Worm (Caenorhabditis elegans) whole organism, mixed stage, embryonic: ENCODE data around the gene Y59A8B.24.

Experiments used
- M03D4.4 ChIP-seq: sonication (generic microtip); optimal IDR thresholded peaks from 2 replicates; lab custom pipeline; 2017; ENCODE audit warnings: mild to moderate bottlenecking, missing genetic modification characterization, missing compliant biosample characterization
- bed-3 ChIP-seq: fragments of 200-800 bp; sonication (Bioruptor generic); optimal IDR thresholded peaks from 3 replicates; lab custom pipeline; 2018; ENCODE audit warnings: mild to moderate bottlenecking, missing genetic modification characterization, moderate library complexity, missing compliant biosample characterization
- ceh-83 ChIP-seq: fragments of 200-800 bp; sonication (Bioruptor generic); optimal IDR thresholded peaks from 2 replicates; lab custom pipeline; 2018; ENCODE audit warnings: mild to moderate bottlenecking, missing genetic modification characterization, missing compliant biosample characterization
- cnd-1 ChIP-seq: fragments of 200-800 bp; sonication (Bioruptor generic); optimal IDR thresholded peaks from 2 replicates; lab custom pipeline; 2018; ENCODE audit warnings: mild to moderate bottlenecking, missing genetic modification characterization, missing compliant biosample characterization
- drap-1 ChIP-seq: fragments of 200-800 bp; sonication (Bioruptor generic); optimal IDR thresholded peaks from 3 replicates; lab custom pipeline; 2018; ENCODE audit warnings: mild to moderate bottlenecking, missing genetic modification characterization, missing compliant biosample characterization
- elt-1 ChIP-seq: sonication (generic microtip); optimal IDR thresholded peaks from 2 replicates; lab custom pipeline; 2017; ENCODE audit warnings: missing genetic modification characterization, mild to moderate bottlenecking, missing compliant biosample characterization, antibody characterized with exemption, moderate library complexity, borderline replicate concordance; ENCODE audit not compliant: insufficient read depth
- flh-1 ChIP-seq: fragments of 200-800 bp; sonication (Bioruptor generic); optimal IDR thresholded peaks from 2 replicates; lab custom pipeline; 2018; ENCODE audit warnings: mild to moderate bottlenecking, missing genetic modification characterization, moderate library complexity, missing compliant biosample characterization
- hlh-1 ChIP-seq: fragments of 150-350 bp; optimal IDR thresholded peaks from 2 replicates; lab custom pipeline; 2014; ENCODE audit warnings: missing biosample characterization, missing genetic modification reagents, missing genetic modification characterization
- lin-13 ChIP-seq: fragments of 150-350 bp; optimal IDR thresholded peaks from 2 replicates; lab custom pipeline; 2014; ENCODE audit warnings: missing biosample characterization, missing genetic modification characterization
- lsy-2 ChIP-seq: fragments of 150-350 bp; optimal IDR thresholded peaks from 2 replicates; lab custom pipeline; 2014; ENCODE audit warnings: missing biosample characterization, missing genetic modification characterization
- mab-5 ChIP-seq: fragments of 150-350 bp; optimal IDR thresholded peaks from 2 replicates; lab custom pipeline; 2014; ENCODE audit warnings: missing biosample characterization, missing genetic modification characterization
- mls-2 ChIP-seq: sonication (generic microtip); optimal IDR thresholded peaks from 2 replicates; lab custom pipeline; 2016; ENCODE audit warnings: mild to moderate bottlenecking, missing genetic modification characterization, moderate library complexity, missing compliant biosample characterization
- nhr-12 ChIP-seq: fragments of 150-350 bp; optimal IDR thresholded peaks from 2 replicates; lab custom pipeline; 2014; ENCODE audit warnings: missing biosample characterization, missing genetic modification characterization
- nhr-237 ChIP-seq: fragments of 150-350 bp; optimal IDR thresholded peaks from 2 replicates; lab custom pipeline; 2014; ENCODE audit warnings: missing biosample characterization, missing genetic modification characterization
- nhr-28 ChIP-seq: fragments of 150-350 bp; optimal IDR thresholded peaks from 2 replicates; lab custom pipeline; 2014; ENCODE audit warnings: missing biosample characterization, missing genetic modification characterization
- nhr-76 ChIP-seq: sonication (generic microtip); optimal IDR thresholded peaks from 2 replicates; lab custom pipeline; 2017; ENCODE audit warnings: missing biosample characterization, missing genetic modification characterization
- pha-4 ChIP-seq: fragments of 150-350 bp; optimal IDR thresholded peaks from 2 replicates; lab custom pipeline; 2018; ENCODE audit warnings: missing biosample characterization, missing genetic modification reagents, missing genetic modification characterization
- sem-2 ChIP-seq: fragments of 200-800 bp; sonication (Bioruptor generic); optimal IDR thresholded peaks from 2 replicates; lab custom pipeline; 2018; ENCODE audit warnings: mild to moderate bottlenecking, missing genetic modification characterization, missing compliant biosample characterization
- sptf-1 ChIP-seq: sonication (generic microtip); optimal IDR thresholded peaks from 2 replicates; lab custom pipeline; 2017; ENCODE audit warnings: mild to moderate bottlenecking, missing genetic modification characterization, moderate library complexity, missing compliant biosample characterization
- unc-39 ChIP-seq: fragments of 150-350 bp; optimal IDR thresholded peaks from 2 replicates; lab custom pipeline; 2014; ENCODE audit warnings: missing biosample characterization, missing genetic modification characterization
- unc-62 ChIP-seq: fragments of 150-350 bp; optimal IDR thresholded peaks from 2 replicates; lab custom pipeline; 2014; ENCODE audit warnings: missing biosample characterization, missing genetic modification reagents, missing genetic modification characterization
- zip-8 ChIP-seq: fragments of 150-350 bp; optimal IDR thresholded peaks from 2 replicates; lab custom pipeline; 2014; ENCODE audit warnings: missing biosample characterization, missing genetic modification characterization

Gene Y59A8B.24

DNA sequence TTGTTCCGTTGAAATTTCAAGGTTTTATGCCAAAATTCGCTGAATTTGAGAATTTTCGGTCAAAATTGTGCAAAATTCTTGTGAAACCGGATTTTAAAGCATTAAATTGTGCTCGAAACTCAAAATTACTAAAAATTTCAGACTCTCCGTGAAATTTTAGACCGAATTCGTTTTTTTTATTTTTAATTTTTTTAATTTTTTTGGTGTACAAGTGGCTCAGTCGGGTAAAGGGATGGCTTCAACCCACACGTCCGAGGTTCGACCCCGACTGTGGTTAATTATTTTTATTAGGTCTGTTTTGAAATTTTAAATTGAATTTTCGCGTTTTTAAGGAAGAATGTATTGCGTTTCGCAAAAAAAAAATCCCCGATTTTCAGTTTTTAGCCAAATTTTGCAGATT is 12.8 kb upstream of the Y59A8B.24 start:
- no peak for TF ChIP-seq nhr-76 (tag; lab: Kevin White, UChicago)
- TF ChIP-seq nhr-237 (tag; lab: Kevin White, UChicago), result no peak
- no peak for TF ChIP-seq nhr-12 (tag; lab: Kevin White, UChicago)
- TF ChIP-seq drap-1 (GFP tag; lab: Kevin White, UChicago), result no peak
- TF ChIP-seq, all 35 proteins: peak for 0

ce11 chrV:17943877-17944472 is 7.8 kb upstream of the Y59A8B.24 start:
- TF ChIP-seq zip-8 (no peak), drap-1 (GFP tag; lab: Kevin White, UChicago) (peak; percentile 53), ceh-83 (GFP tag; lab: Kevin White, UChicago) (no peak), hlh-1 (tag; lab: Kevin White, UChicago) (no peak), sptf-1 (no peak)

- TF ChIP-seq pha-4 (tag; lab: Kevin White, UChicago) (no peak), lsy-2 (tag; lab: Kevin White, UChicago) (no peak), sem-2 (GFP tag; lab: Kevin White, UChicago) (no peak), nhr-237 (tag; lab: Kevin White, UChicago) (no peak), unc-39 (tag; lab: Kevin White, UChicago) (no peak), lin-13 (tag; lab: Kevin White, UChicago) (no peak), unc-62 (GFP tag; lab: Kevin White, UChicago) (no peak), M03D4.4 (no peak), bed-3 (GFP tag; lab: Kevin White, UChicago) (no peak), nhr-28 (tag; lab: Kevin White, UChicago) (no peak), elt-1 (no peak)
- TF ChIP-seq, all 35 proteins: peak for 0
These were observed 6.8 kb upstream of the Y59A8B.24 start for ce11 chrV:17944849-17945452.

ce11 chrV:17945460-17945859 is 6.3 kb upstream of the Y59A8B.24 start:
- TF ChIP-seq pha-4 (tag; lab: Kevin White, UChicago) (no peak), nhr-12 (tag; lab: Kevin White, UChicago) (no peak), nhr-76 (tag; lab: Kevin White, UChicago) (no peak), ceh-83 (GFP tag; lab: Kevin White, UChicago) (no peak), mls-2 (tag; lab: Kevin White, UChicago) (no peak), hlh-1 (tag; lab: Kevin White, UChicago) (no peak), elt-1 (no peak), lsy-2 (tag; lab: Kevin White, UChicago) (no peak), flh-1 (no peak), zip-8 (no peak), sem-2 (GFP tag; lab: Kevin White, UChicago) (no peak), mab-5 (tag; lab: Kevin White, UChicago) (no peak), sptf-1 (no peak), cnd-1 (tag; lab: Kevin White, UChicago) (no peak)

- no peak for TF ChIP-seq nhr-12 (tag; lab: Kevin White, UChicago)
- TF ChIP-seq sptf-1, result no peak
- TF ChIP-seq bed-3 (GFP tag; lab: Kevin White, UChicago), result no peak
These were observed 4.5 kb upstream of the Y59A8B.24 start for ce11 chrV:17947266-17947665.

- TF ChIP-seq mls-2 (tag; lab: Kevin White, UChicago) (no peak), ceh-83 (GFP tag; lab: Kevin White, UChicago) (no peak)
These were observed 3.6 kb upstream of the Y59A8B.24 start for ce11 chrV:17948036-17948691.

DNA sequence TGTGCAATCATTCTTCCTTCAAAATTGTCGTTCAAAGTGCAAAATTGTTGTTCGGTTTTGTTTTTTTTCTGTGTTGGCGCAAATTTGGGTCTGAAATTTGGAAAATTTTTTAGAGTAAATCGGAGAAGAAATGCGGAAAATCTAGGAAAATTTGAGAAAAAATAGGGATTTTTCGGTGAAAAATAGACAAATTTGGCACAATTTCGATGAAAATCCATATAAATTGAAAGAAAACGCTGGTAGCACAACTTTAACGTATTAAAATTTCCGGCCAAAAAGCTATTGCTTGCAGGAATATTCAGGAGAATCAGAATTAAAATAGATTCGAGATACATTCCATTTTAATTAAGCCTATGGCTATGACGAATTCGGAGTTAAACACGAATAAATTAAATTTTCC is 2.7 kb upstream of the Y59A8B.24 start, which contains the start of gene dpy-21:
Gene dpy-21, minus strand, starts transcription at position 101 of the 400 bp plus-strand sequence.
- TF ChIP-seq M03D4.4 (no peak), sptf-1 (no peak), hlh-1 (tag; lab: Kevin White, UChicago) (no peak), lsy-2 (tag; lab: Kevin White, UChicago) (no peak), cnd-1 (tag; lab: Kevin White, UChicago) (no peak)
